Worm (Caenorhabditis elegans): ENCODE results near the gene swsn-6.

- TF ChIP-seq egl-27 (tag; optimal IDR thresholded peaks at IDR 0.05) = no peak
- TF ChIP-seq ztf-11 (tag; optimal IDR thresholded peaks at IDR 0.05) = no peak
- TF ChIP-seq nhr-237 (tag; optimal IDR thresholded peaks at IDR 0.05) = no peak
- TF ChIP-seq skn-1 (tag; optimal IDR thresholded peaks at IDR 0.05) = no peak
- no peak for TF ChIP-seq ztf-4 (tag; optimal IDR thresholded peaks at IDR 0.05)
Measured at ce11 chrIV:5354564-5354963, 40.3 kb upstream of the swsn-6 start.
